Worm (Caenorhabditis elegans): ENCODE results near the gene nhr-99.

DNA sequence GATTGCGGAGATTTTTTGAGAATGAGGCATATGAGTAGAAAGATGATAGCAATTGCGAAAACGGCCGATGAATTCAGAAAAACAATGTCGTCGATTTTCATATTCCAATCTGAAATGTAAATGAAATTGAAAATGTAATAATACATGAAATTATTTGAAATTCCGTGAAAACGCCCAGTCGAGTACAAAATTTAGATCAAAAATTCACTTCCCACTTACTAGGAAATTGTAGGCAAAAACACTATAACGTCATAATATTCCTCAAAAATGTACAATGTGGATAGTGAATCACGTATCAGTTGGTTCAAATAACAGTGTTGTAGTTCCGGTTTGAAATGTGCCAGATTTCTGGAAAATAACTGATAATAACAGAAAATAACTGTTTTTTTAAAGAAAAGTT lies 26.7 kb downstream of the nhr-99 start, which contains the start of gene str-256:
- TF ChIP-seq lin-13 (tag; optimal IDR thresholded peaks at IDR 0.05) (no peak), ztf-11 (tag; optimal IDR thresholded peaks at IDR 0.05) (no peak), ces-1 (GFP tag; optimal IDR thresholded peaks at IDR 0.05) (no peak), sptf-1 (tag; optimal IDR thresholded peaks at IDR 0.05) (no peak), blmp-1 (tag; optimal IDR thresholded peaks at IDR 0.05) (no peak), elt-1 (tag; optimal IDR thresholded peaks at IDR 0.05; ENCODE audit: borderline replicate concordance, insufficient read depth) (no peak), elt-3 (tag; optimal IDR thresholded peaks at IDR 0.05) (no peak), nhr-12 (tag; optimal IDR thresholded peaks at IDR 0.05) (no peak), nhr-237 (tag; optimal IDR thresholded peaks at IDR 0.05) (no peak), unc-39 (tag; optimal IDR thresholded peaks at IDR 0.05) (no peak)

All from whole organism, mixed stage, embryonic.